Fruit fly (Drosophila melanogaster) S2 (cell line): ENCODE results near the gene ND-75.

Experiments used
- CG8478 ChIP-seq: fragments of >200 bp; optimal IDR thresholded peaks from 2 replicates; lab custom pipeline; 2018
- CTCF ChIP-seq, 2 experiments: fragments of >200 bp; optimal IDR thresholded peaks; 2 replicates each; lab custom pipeline; 2018

DNA sequence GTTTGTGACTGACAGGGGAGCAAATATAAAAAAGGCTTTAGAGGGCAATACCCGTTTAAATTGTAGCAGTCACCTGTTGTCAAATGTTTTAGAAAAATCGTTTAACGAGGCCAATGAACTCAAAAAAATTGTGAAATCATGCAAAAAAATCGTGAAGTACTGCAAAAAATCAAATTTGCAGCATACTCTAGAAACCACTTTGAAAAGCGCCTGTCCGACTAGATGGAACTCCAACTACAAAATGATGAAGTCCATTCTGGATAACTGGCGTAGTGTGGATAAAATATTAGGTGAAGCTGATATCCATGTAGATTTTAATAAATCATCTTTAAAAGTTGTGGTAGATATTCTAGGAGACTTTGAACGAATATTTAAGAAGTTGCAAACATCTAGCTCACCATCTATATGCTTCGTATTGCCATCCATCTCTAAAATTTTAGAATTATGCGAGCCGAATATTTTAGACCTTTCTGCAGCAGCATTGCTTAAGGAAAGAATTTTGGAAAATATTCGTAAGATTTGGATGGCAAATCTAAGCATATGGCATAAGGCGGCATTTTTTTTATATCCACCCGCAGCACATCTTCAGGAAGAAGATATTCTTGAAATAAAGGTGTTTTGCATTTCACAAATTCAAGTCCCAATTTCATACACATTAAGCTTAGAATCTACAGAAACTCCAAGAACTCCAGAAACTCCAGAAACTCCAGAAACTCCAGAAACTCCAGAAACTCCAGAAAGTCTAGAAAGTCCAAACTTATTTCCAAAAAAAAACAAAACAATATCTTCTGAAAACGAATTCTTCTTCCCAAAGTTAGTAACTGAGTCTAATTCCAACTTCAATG, 43.2 kb upstream of the ND-75 start:
- TF ChIP-seq CG8478 (lab: Kevin White, UChicago): no peak
- no peak for TF ChIP-seq CTCF (optimal IDR thresholded peaks at IDR 0.05; lab: Kevin White, UChicago)
